Worm (Caenorhabditis elegans) whole organism, L3 larva: ENCODE results near the gene ddr-1.

ENCODE experiments used
- ceh-16 ChIP-seq: sonication (generic microtip); optimal IDR thresholded peaks from 2 replicates; lab custom pipeline; 2017; ENCODE audit warnings: missing biosample characterization, missing genetic modification characterization
- daf-12 ChIP-seq: fragments of 150-350 bp; optimal IDR thresholded peaks from 2 replicates; lab custom pipeline; 2014; ENCODE audit warnings: missing biosample characterization, missing genetic modification reagents, missing genetic modification characterization
- fkh-2 ChIP-seq: fragments of 150-350 bp; optimal IDR thresholded peaks from 2 replicates; lab custom pipeline; 2014; ENCODE audit warnings: missing biosample characterization, missing genetic modification reagents, missing genetic modification characterization
- nhr-23 ChIP-seq: fragments of 150-350 bp; optimal IDR thresholded peaks from 2 replicates; lab custom pipeline; 2014; ENCODE audit warnings: missing biosample characterization, missing genetic modification reagents, missing genetic modification characterization
- nhr-76 ChIP-seq: fragments of 150-350 bp; sonication (generic microtip); optimal IDR thresholded peaks from 5 replicates; lab custom pipeline; 2014; ENCODE audit warnings: missing biosample characterization, missing genetic modification characterization
- pqm-1 ChIP-seq: fragments of 150-350 bp; optimal IDR thresholded peaks from 2 replicates; lab custom pipeline; 2017; ENCODE audit warnings: missing biosample characterization, missing genetic modification characterization, inconsistent platforms
- skn-1 ChIP-seq: fragments of 150-350 bp; optimal IDR thresholded peaks from 2 replicates; lab custom pipeline; 2014; ENCODE audit warnings: missing biosample characterization, missing genetic modification characterization
- unc-62 ChIP-seq: fragments of 150-350 bp; sonication (generic microtip); optimal IDR thresholded peaks from 4 replicates; lab custom pipeline; 2014; ENCODE audit warnings: missing biosample characterization, missing genetic modification reagents, missing genetic modification characterization

- TF ChIP-seq nhr-23: no peak
- no peak for TF ChIP-seq skn-1 (tag; lab: Kevin White, UChicago)
- no peak for TF ChIP-seq unc-62 (GFP tag; lab: Kevin White, UChicago)
- no peak for TF ChIP-seq pqm-1 (tag; lab: Kevin White, UChicago)
- no peak for TF ChIP-seq ceh-16 (tag; lab: Kevin White, UChicago)
- TF ChIP-seq fkh-2: no peak
- no peak for TF ChIP-seq daf-12 (tag; lab: Kevin White, UChicago)
- no peak for TF ChIP-seq nhr-76 (tag; lab: Kevin White, UChicago)
These were observed 47.5 kb upstream of the ddr-1 start, which contains the start of gene pks-1 for ce11 chrX:5413510-5413909.
